Worm (Caenorhabditis elegans) whole organism, young adult: ENCODE results near the gene C17H11.2.
"Not testable (repeated sequence)": the region's sequence is repeated elsewhere in the genome, so short reads cannot be mapped to it uniquely, and the experiment has no call there.

Experiments used
- B0261.1 ChIP-seq: sonication (generic microtip); optimal IDR thresholded peaks from 2 replicates; lab custom pipeline; 2016; ENCODE audit warnings: mild to moderate bottlenecking, missing genetic modification characterization, moderate library complexity, missing compliant biosample characterization
- D2030.7 ChIP-seq: fragments of 200-800 bp; sonication (Bioruptor generic); IDR thresholded peaks from 2 replicates; pipeline ENCODE4 v1.3.6; 2022; ENCODE audit warnings: missing genetic modification reagents, missing genetic modification characterization, missing compliant biosample characterization
- F37B4.10 ChIP-seq: fragments of 200-800 bp; sonication (Bioruptor generic); IDR thresholded peaks from 2 replicates; pipeline ENCODE4 v1.3.6; 2022; ENCODE audit warnings: missing genetic modification characterization, missing compliant biosample characterization
- T26A5.8 ChIP-seq: sonication (generic microtip); optimal IDR thresholded peaks from 2 replicates; lab custom pipeline; 2016; ENCODE audit warnings: missing genetic modification characterization, missing compliant biosample characterization
- Y56A3A.18 ChIP-seq: fragments of 200-800 bp; sonication (Bioruptor generic); IDR thresholded peaks from 2 replicates; pipeline ENCODE4 v1.3.6; 2022; ENCODE audit warnings: missing genetic modification reagents, missing genetic modification characterization, missing compliant biosample characterization
- ama-1 ChIP-seq, 3 experiments: fragments of 150-350 bp in 1 of 3; sonication (generic microtip) in 2 of 3; optimal IDR thresholded peaks; 2 replicates each; lab custom pipeline; 2014 to 2018; ENCODE audit warnings: missing biosample characterization in 2 of 3, missing genetic modification characterization in 2 of 3, missing genetic modification reagents in 2 of 3
- athp-1 ChIP-seq: sonication (generic microtip); optimal IDR thresholded peaks from 2 replicates; lab custom pipeline; 2017; ENCODE audit warnings: mild to moderate bottlenecking, missing genetic modification characterization, missing compliant biosample characterization
- attf-3 ChIP-seq: fragments of 200-800 bp; sonication (Bioruptor generic); conservative IDR thresholded peaks from 2 replicates; pipeline ENCODE4 v1.3.6; 2022; ENCODE audit warnings: missing genetic modification reagents, missing genetic modification characterization, missing compliant biosample characterization
- bed-1 ChIP-seq: fragments of 200-800 bp; sonication (Bioruptor generic); IDR thresholded peaks from 2 replicates; pipeline ENCODE4 v1.3.6; 2022; ENCODE audit warnings: missing genetic modification reagents, missing genetic modification characterization, missing compliant biosample characterization
- cebp-1 ChIP-seq, 2 experiments: fragments of 200-800 bp in 1 of 2; sonication (Bioruptor generic) in 1 of 2; sonication (generic microtip) in 1 of 2; IDR thresholded peaks in 1 of 2; optimal IDR thresholded peaks in 1 of 2; 2 replicates each; pipeline versions ENCODE4 v1.3.6 to Lab custom; 2017 to 2022; ENCODE audit warnings: missing compliant biosample characterization in 2 of 2, missing genetic modification characterization in 2 of 2, mild to moderate bottlenecking in 1 of 2, missing genetic modification reagents in 1 of 2, moderate library complexity in 1 of 2
- cebp-2 ChIP-seq: fragments of 200-800 bp; sonication (Bioruptor generic); IDR thresholded peaks from 2 replicates; pipeline ENCODE4 v1.3.6; 2022; ENCODE audit warnings: missing genetic modification characterization, missing compliant biosample characterization
- ceh-40 ChIP-seq: fragments of 200-800 bp; sonication (Bioruptor generic); IDR thresholded peaks from 2 replicates; pipeline ENCODE4 v1.3.6; 2022; ENCODE audit warnings: missing genetic modification characterization, missing compliant biosample characterization
- ceh-58 ChIP-seq: fragments of 200-800 bp; sonication (Bioruptor generic); IDR thresholded peaks from 2 replicates; pipeline ENCODE4 v1.3.6; 2022; ENCODE audit warnings: missing genetic modification characterization, missing compliant biosample characterization
- ceh-79 ChIP-seq: sonication (generic microtip); optimal IDR thresholded peaks from 2 replicates; lab custom pipeline; 2017; ENCODE audit warnings: mild to moderate bottlenecking, missing genetic modification characterization, missing compliant biosample characterization
- die-1 ChIP-seq: sonication (generic microtip); optimal IDR thresholded peaks from 2 replicates; lab custom pipeline; 2016; ENCODE audit warnings: missing genotype, mild to moderate bottlenecking, missing genetic modification characterization, missing compliant biosample characterization
- dox-1 ChIP-seq: fragments of 200-800 bp; sonication (Bioruptor generic); IDR thresholded peaks from 2 replicates; pipeline ENCODE4 v1.3.6; 2022; ENCODE audit warnings: missing genetic modification reagents, missing genetic modification characterization, missing compliant biosample characterization
- ekl-4 ChIP-seq: fragments of 200-800 bp; sonication (Bioruptor generic); IDR thresholded peaks from 2 replicates; pipeline ENCODE4 v1.3.6; 2022; ENCODE audit warnings: missing genetic modification reagents, missing genetic modification characterization, missing compliant biosample characterization
- him-1 ChIP-seq: sonication (generic microtip); optimal IDR thresholded peaks from 2 replicates; lab custom pipeline; 2016; ENCODE audit warnings: missing genotype, missing genetic modification reagents, missing genetic modification characterization, missing compliant biosample characterization
- hlh-12 ChIP-seq: sonication (generic microtip); optimal IDR thresholded peaks from 2 replicates; lab custom pipeline; 2016; ENCODE audit warnings: missing genetic modification characterization, missing compliant biosample characterization
- hmg-1.2 ChIP-seq: fragments of 200-800 bp; sonication (Bioruptor generic); IDR thresholded peaks from 2 replicates; pipeline ENCODE4 v1.3.6; 2022; ENCODE audit warnings: missing genetic modification reagents, missing genetic modification characterization, missing compliant biosample characterization
- let-607 ChIP-seq, 2 experiments: fragments of 200-800 bp in 1 of 2; sonication (Bioruptor generic) in 1 of 2; sonication (generic microtip) in 1 of 2; optimal IDR thresholded peaks; 2 replicates each; lab custom pipeline; 2016 to 2018; ENCODE audit warnings: mild to moderate bottlenecking in 2 of 2, missing compliant biosample characterization in 2 of 2, missing genetic modification characterization in 2 of 2, moderate library complexity in 2 of 2, missing genotype in 1 of 2
- lin-26 ChIP-seq: fragments of 200-800 bp; sonication (Bioruptor generic); IDR thresholded peaks from 2 replicates; pipeline ENCODE4 v1.3.6; 2022; ENCODE audit warnings: missing genetic modification reagents, missing genetic modification characterization, missing compliant biosample characterization
- madf-6 ChIP-seq: fragments of 200-800 bp; sonication (Bioruptor generic); IDR thresholded peaks from 2 replicates; pipeline ENCODE4 v1.3.6; 2022; ENCODE audit warnings: missing genetic modification reagents, missing genetic modification characterization, missing compliant biosample characterization
- mes-4 ChIP-seq: sonication (generic microtip); optimal IDR thresholded peaks from 2 replicates; lab custom pipeline; 2016; ENCODE audit warnings: missing genotype, missing genetic modification characterization, missing compliant biosample characterization
- mxl-1 ChIP-seq: sonication (generic microtip); optimal IDR thresholded peaks from 2 replicates; lab custom pipeline; 2016; ENCODE audit warnings: missing genetic modification characterization, missing compliant biosample characterization
- nfyb-1 ChIP-seq: fragments of 200-800 bp; sonication (Bioruptor generic); IDR thresholded peaks from 2 replicates; pipeline ENCODE4 v1.3.6; 2022; ENCODE audit warnings: missing genetic modification reagents, missing genetic modification characterization, missing compliant biosample characterization
- nhr-27 ChIP-seq: fragments of 200-800 bp; sonication (Bioruptor generic); optimal IDR thresholded peaks from 2 replicates; lab custom pipeline; 2018; ENCODE audit warnings: mild to moderate bottlenecking, missing genetic modification characterization, moderate library complexity, missing compliant biosample characterization
- nhr-80 ChIP-seq: sonication (generic microtip); optimal IDR thresholded peaks from 2 replicates; lab custom pipeline; 2016; ENCODE audit warnings: missing genetic modification characterization, missing compliant biosample characterization
- pbrm-1 ChIP-seq: fragments of 200-800 bp; sonication (Bioruptor generic); IDR thresholded peaks from 2 replicates; pipeline ENCODE4 v1.3.6; 2022; ENCODE audit warnings: missing genetic modification reagents, missing genetic modification characterization, missing compliant biosample characterization
- rcor-1 ChIP-seq: fragments of 200-800 bp; sonication (Bioruptor generic); IDR thresholded peaks from 2 replicates; pipeline ENCODE4 v1.3.6; 2022; ENCODE audit warnings: missing genetic modification reagents, missing genetic modification characterization, missing compliant biosample characterization
- rec-8 ChIP-seq, 2 experiments: sonication (generic microtip); optimal IDR thresholded peaks; 2 replicates each; lab custom pipeline; 2016; ENCODE audit warnings: mild to moderate bottlenecking in 2 of 2, missing genetic modification characterization in 2 of 2, missing genetic modification reagents in 2 of 2, missing genotype in 2 of 2, missing biosample characterization in 1 of 2, missing compliant biosample characterization in 1 of 2, moderate library complexity in 1 of 2
- repo-1 ChIP-seq: sonication (generic microtip); optimal IDR thresholded peaks from 2 replicates; lab custom pipeline; 2017; ENCODE audit warnings: mild to moderate bottlenecking, missing genetic modification characterization, missing compliant biosample characterization
- rpc-1 ChIP-seq, 2 experiments: fragments of 150-350 bp in 1 of 2; sonication (generic microtip) in 1 of 2; optimal IDR thresholded peaks; 2 replicates each; lab custom pipeline; 2014 to 2018; ENCODE audit warnings: missing biosample characterization in 1 of 2, missing genetic modification characterization in 1 of 2, missing genetic modification reagents in 1 of 2, missing genotype in 1 of 2
- snpc-4 ChIP-seq, 5 experiments: fragments of 150-350 bp in 1 of 5; sonication (generic microtip) in 4 of 5; optimal IDR thresholded peaks; 2 replicates each; lab custom pipeline; 2014 to 2018; ENCODE audit warnings: missing genetic modification characterization in 5 of 5, missing biosample characterization in 3 of 5, antibody characterized with exemption in 2 of 5, mild to moderate bottlenecking in 2 of 5, missing compliant biosample characterization in 2 of 5, missing genotype in 2 of 5, moderate library complexity in 2 of 5, missing genetic modification reagents in 1 of 5
- somi-1 ChIP-seq: fragments of 200-800 bp; sonication (Bioruptor generic); optimal IDR thresholded peaks from 2 replicates; lab custom pipeline; 2018; ENCODE audit warnings: mild to moderate bottlenecking, missing genetic modification characterization, missing compliant biosample characterization
- tbp1 ChIP-seq: fragments of 200-800 bp; sonication (Bioruptor generic); optimal IDR thresholded peaks from 2 replicates; lab custom pipeline; 2018; ENCODE audit warnings: mild to moderate bottlenecking, missing genetic modification characterization, missing compliant biosample characterization
- zfh-2 ChIP-seq: fragments of 200-800 bp; sonication (Bioruptor generic); conservative IDR thresholded peaks from 2 replicates; pipeline ENCODE4 v1.3.6; 2022; ENCODE audit warnings: missing genetic modification reagents, missing genetic modification characterization, missing compliant biosample characterization
- zim-3 ChIP-seq: sonication (generic microtip); optimal IDR thresholded peaks from 2 replicates; lab custom pipeline; 2017; ENCODE audit warnings: mild to moderate bottlenecking, missing genetic modification characterization, moderate library complexity, missing compliant biosample characterization
- ztf-18 ChIP-seq: sonication (generic microtip); optimal IDR thresholded peaks from 2 replicates; lab custom pipeline; 2016; ENCODE audit warnings: missing genotype, mild to moderate bottlenecking, missing genetic modification characterization, missing compliant biosample characterization

Gene C17H11.2

DNA sequence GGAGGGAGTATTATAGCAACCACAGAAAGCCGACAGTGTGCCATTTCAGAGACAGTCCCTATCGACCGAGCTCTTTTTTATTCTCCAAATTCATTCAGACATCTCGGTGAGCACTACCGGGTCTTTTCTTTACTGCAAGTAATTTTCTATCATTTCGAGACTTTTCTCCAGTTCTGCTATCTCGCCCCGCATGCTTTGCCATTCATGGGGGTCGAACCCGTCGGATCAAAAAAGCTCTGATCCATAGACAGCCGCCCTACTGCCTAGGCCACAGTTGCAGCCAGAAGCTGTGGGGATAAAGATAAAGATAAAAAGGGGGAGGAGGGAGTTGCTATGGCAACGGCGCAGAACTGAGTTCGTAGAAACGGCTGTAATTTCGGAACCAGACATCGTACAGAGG is 18.3 kb upstream of the C17H11.2 start:
- TF ChIP-seq nhr-80 (tag; lab: Kevin White, UChicago) (no peak), ceh-79 (tag; lab: Kevin White, UChicago) (peak; percentile 10), cebp-1 (GFP tag; IDR thresholded peaks at IDR 0.05; lab: Robert Waterston, UW) (no peak), cebp-1 (tag; optimal IDR thresholded peaks at IDR 0.05; lab: Kevin White, UChicago) (no peak), B0261.1 (tag; lab: Kevin White, UChicago) (peak; percentile 70), nfyb-1 (GFP tag; lab: Robert Waterston, UW) (no peak), ceh-40 (GFP tag; lab: Robert Waterston, UW) (no peak), nhr-27 (tag; lab: Kevin White, UChicago) (no peak), attf-3 (GFP tag; lab: Robert Waterston, UW) (no peak), hlh-12 (tag; lab: Kevin White, UChicago) (no peak), die-1 (tag; lab: Kevin White, UChicago) (peak; percentile 25), rpc-1 (optimal IDR thresholded peaks at IDR 0.05; lab: Kevin White, UChicago) (peak; percentile 49), rpc-1 (tag; optimal IDR thresholded peaks at IDR 0.05; lab: Kevin White, UChicago) (peak; percentile 83), zim-3 (no peak), T26A5.8 (tag; lab: Kevin White, UChicago) (no peak), Y56A3A.18 (GFP tag; lab: Robert Waterston, UW) (0 out of 2 replicates have a peak, but pooled peaks have one; percentile 37), D2030.7 (GFP tag; lab: Robert Waterston, UW) (peak; percentile 67), F37B4.10 (GFP tag; lab: Robert Waterston, UW) (no peak), dox-1 (GFP tag; lab: Robert Waterston, UW) (peak; percentile 50; the same call in 1 of the 2 replicates), him-1 (tag; lab: Kevin White, UChicago) (peak; percentile 64), zfh-2 (GFP tag; lab: Robert Waterston, UW) (0 out of 2 replicates have a peak, but pooled peaks have one; percentile 27), ama-1 (optimal IDR thresholded peaks at IDR 0.05; lab: Kevin White, UChicago) (no peak), ama-1 (GFP tag; optimal IDR thresholded peaks at IDR 0.05; lab: Kevin White, UChicago) (no peak), lin-26 (GFP tag; lab: Robert Waterston, UW) (peak; percentile 66; the same call in 1 of the 2 replicates), ztf-18 (tag; lab: Kevin White, UChicago) (peak; percentile 36), tbp1 (peak; percentile 85), snpc-4 (GFP tag; optimal IDR thresholded peaks at IDR 0.05; lab: Kevin White, UChicago) (no peak), snpc-4 (tag; optimal IDR thresholded peaks at IDR 0.05; lab: Kevin White, UChicago) (peak in 1 of 4 experiments; percentile 53), hmg-1.2 (GFP tag; lab: Robert Waterston, UW) (peak; percentile 39), pbrm-1 (GFP tag; lab: Robert Waterston, UW) (no peak)
- TF ChIP-seq, all 124 proteins: peak for 14

DNA sequence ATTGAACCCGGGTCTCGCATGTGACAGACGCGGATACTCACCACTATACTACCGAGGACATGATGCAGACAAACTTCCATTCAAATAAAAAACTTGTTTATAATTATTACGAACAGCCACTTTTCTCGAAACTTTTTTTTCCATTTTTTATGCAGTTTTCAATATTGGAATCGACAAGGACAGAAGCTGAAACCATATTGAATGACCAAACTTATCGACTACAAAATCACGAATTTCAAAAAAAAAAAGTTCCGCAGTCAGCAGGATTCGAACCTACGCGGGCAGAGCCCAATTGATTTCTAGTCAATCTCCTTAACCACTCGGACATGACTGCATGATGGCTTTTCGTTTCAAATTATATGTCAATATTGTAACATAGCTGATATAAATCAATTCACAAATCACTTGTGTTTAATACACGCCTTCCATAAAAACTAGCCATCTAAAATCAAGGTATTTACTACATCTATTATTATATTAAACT is 17.1 kb upstream of the C17H11.2 start:
- TF ChIP-seq ekl-4 (GFP tag; lab: Robert Waterston, UW): 0 out of 2 replicates have a peak, but pooled peaks have one; percentile 9
- TF ChIP-seq rec-8 (tag; optimal IDR thresholded peaks at IDR 0.05; lab: Kevin White, UChicago): peak; percentile 12 to 13
- peak; percentile 84 for TF ChIP-seq D2030.7 (GFP tag; lab: Robert Waterston, UW)
- not testable (repeated sequence) for TF ChIP-seq snpc-4 (GFP tag; optimal IDR thresholded peaks at IDR 0.05; lab: Kevin White, UChicago)
- TF ChIP-seq snpc-4 (tag; optimal IDR thresholded peaks at IDR 0.05; lab: Kevin White, UChicago): peak in 2 of 4 experiments; percentile 4 to 54
- peak; percentile 56 for TF ChIP-seq pbrm-1 (GFP tag; lab: Robert Waterston, UW)
- TF ChIP-seq lin-26 (GFP tag; lab: Robert Waterston, UW): peak; percentile 84
- peak; percentile 43 for TF ChIP-seq die-1 (tag; lab: Kevin White, UChicago)
- TF ChIP-seq somi-1: peak; percentile 6
- TF ChIP-seq cebp-2 (GFP tag; lab: Robert Waterston, UW): peak; percentile 26; the same call in 1 of the 2 replicates
- TF ChIP-seq B0261.1 (tag; lab: Kevin White, UChicago): peak; percentile 86
- TF ChIP-seq dox-1 (GFP tag; lab: Robert Waterston, UW): peak; percentile 59
- peak; percentile 54 for TF ChIP-seq rpc-1 (optimal IDR thresholded peaks at IDR 0.05; lab: Kevin White, UChicago)
- TF ChIP-seq rpc-1 (tag; optimal IDR thresholded peaks at IDR 0.05; lab: Kevin White, UChicago): peak; percentile 83
- peak; percentile 33 for TF ChIP-seq repo-1 (tag; lab: Kevin White, UChicago)
- peak; percentile 34 for TF ChIP-seq ztf-18 (tag; lab: Kevin White, UChicago)
- peak; percentile 16 for TF ChIP-seq mxl-1 (tag; lab: Kevin White, UChicago)
- TF ChIP-seq ceh-58 (GFP tag; lab: Robert Waterston, UW): 0 out of 2 replicates have a peak, but pooled peaks have one; percentile 64
- TF ChIP-seq mes-4 (tag; lab: Kevin White, UChicago): peak; percentile 33
- TF ChIP-seq madf-6 (GFP tag; lab: Robert Waterston, UW): peak; percentile 18; the same call in 1 of the 2 replicates
- peak in 1 of 2 experiments; percentile 1 for TF ChIP-seq let-607 (tag; optimal IDR thresholded peaks at IDR 0.05; lab: Kevin White, UChicago)
- 0 out of 2 replicates have a peak, but pooled peaks have one; percentile 22 for TF ChIP-seq rcor-1
- peak; percentile 6 for TF ChIP-seq athp-1
- TF ChIP-seq hmg-1.2 (GFP tag; lab: Robert Waterston, UW): peak; percentile 48
- 0 out of 2 replicates have a peak, but pooled peaks have one; percentile 24 for TF ChIP-seq bed-1 (GFP tag; lab: Robert Waterston, UW)
- peak; percentile 83 for TF ChIP-seq tbp1
